Worm (Caenorhabditis elegans) whole organism, L4/young adult: ENCODE data around the gene srsy-1.
"Not testable (repeated sequence)": the region's sequence is repeated elsewhere in the genome, so short reads cannot be mapped to it uniquely, and the experiment has no call there.

Experiments
- W03F9.2 ChIP-seq: fragments of 150-350 bp; optimal IDR thresholded peaks from 2 replicates; lab custom pipeline; 2014; ENCODE audit warnings: missing biosample characterization, missing genetic modification characterization
- dao-5 ChIP-seq: sonication (generic microtip); optimal IDR thresholded peaks from 2 replicates; lab custom pipeline; 2016; ENCODE audit warnings: missing genotype, missing genetic modification characterization, moderate library complexity, missing compliant biosample characterization
- him-1 ChIP-seq: sonication (generic microtip); optimal IDR thresholded peaks from 2 replicates; lab custom pipeline; 2016; ENCODE audit warnings: missing genotype, missing genetic modification reagents, missing genetic modification characterization, missing compliant biosample characterization

srsy-1 gene

DNA sequence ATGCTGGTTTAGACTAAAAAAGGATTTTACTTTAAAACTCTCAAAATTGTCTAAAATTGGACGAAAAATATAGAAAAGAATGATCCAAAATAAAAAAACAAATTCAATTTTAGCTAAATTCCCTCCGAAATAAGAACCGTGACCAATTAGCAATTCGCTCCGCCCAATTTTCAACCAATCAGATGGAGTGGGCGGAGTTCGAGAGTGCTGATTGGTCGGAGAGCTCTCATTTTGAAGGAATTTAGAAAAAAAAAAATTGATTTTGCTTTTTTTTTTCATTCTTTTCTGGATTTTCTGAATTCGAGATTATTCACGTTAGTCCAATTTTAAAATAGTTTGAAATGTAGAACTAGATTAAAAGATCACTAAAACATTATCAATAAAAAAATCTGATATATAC, 16.8 kb upstream of the srsy-1 start:
- TF ChIP-seq him-1 (no peak), W03F9.2 (tag; lab: Kevin White, UChicago) (no peak), dao-5 (no peak)

- TF ChIP-seq W03F9.2 (tag; lab: Kevin White, UChicago) (no peak), dao-5 (no peak), him-1 (no peak)
Observed at ce11 chrII:5099649-5100048, 16.2 kb upstream of the srsy-1 start, which contains the start of gene C04G6.6. Gene C04G6.6 (minus strand): TSS chrII:5099749.

DNA sequence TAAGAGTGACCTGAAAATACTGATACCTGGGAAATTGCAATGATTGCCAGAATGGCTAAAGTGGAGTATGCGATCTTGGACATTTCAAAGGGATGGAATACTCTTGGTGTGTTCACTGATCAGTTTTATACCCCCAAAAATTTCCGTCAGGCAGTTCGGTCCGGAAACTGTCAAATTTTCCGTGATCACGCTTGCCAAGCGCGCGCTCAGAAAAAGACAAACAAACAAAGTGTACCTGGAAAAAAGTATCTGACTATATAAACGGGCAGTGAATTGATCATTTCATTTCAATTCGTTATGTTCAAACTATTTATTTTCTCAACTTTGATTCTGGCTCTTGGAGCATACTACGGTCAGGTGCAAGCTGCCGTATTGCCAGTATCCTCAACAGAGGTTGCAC, 14.1 kb upstream of the srsy-1 start, which contains the start of the genes idpb-3 and idpb-1:
TSS of gene idpb-3 (minus strand) at position 101 of the 400 bp plus-strand sequence.
TSS of gene idpb-1 (plus strand) at position 284 of the 400 bp plus-strand sequence.
- TF ChIP-seq him-1 (no peak), W03F9.2 (tag; lab: Kevin White, UChicago) (no peak), dao-5 (no peak)

DNA sequence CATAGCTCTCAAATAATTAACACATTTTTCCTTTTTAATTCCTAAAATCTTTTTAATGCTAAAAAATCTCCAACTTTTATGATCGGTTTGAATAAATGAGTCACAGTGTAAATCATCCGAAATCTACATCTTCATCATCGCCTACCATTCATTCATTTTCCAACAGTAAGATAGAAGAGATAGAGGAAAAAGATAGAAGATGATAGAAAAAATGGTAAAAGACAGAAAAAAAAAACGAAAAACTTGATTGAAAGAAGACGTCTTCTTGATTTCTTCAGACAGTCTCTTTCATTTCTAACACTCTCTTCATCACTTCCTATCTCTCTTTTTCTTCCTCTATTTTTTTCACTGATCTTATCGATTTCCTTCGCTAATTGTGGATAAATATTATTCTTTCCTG, 12.6 kb upstream of the srsy-1 start:
- TF ChIP-seq W03F9.2 (tag; lab: Kevin White, UChicago) (no peak), him-1 (no peak), dao-5 (no peak)

DNA sequence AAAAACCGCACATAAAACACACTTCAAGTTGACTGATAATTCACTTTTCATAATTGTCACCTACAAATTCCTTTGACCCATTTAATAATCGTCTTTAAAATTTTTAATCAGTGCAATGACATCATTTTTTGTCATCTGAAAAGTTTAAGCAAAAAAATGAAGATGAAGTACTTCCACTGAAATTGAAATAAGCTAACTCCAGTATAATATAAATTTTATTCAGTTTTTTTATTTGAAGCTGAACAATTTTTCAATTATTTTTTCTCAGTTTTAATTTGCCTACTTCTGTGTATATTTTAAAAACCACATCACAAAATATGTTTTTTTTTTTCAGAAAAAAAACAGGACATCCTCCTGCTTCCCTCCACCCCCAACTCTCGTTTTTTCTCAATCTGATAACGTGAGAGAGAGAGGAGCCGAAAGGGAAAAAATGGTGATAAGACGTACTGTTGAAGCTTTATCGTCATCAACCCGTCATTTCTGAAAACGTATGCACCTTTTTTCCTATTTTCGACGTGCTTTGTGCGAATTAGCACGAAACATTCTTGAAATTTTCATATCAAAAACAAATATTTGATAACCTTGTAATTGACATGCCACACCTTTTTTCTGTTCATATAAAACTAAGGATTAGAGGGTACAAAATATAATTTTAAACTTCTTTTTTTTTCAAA, 11.9 kb upstream of the srsy-1 start, which contains the start of the genes C04G6.11 and mpk-2:
TSS of gene C04G6.11 (minus strand) at position 51 of the 674 bp plus-strand sequence.
TSS of gene mpk-2 (plus strand) at position 335 of the 674 bp plus-strand sequence.
- TF ChIP-seq W03F9.2 (tag; lab: Kevin White, UChicago) (no peak), dao-5 (no peak), him-1 (no peak)

DNA sequence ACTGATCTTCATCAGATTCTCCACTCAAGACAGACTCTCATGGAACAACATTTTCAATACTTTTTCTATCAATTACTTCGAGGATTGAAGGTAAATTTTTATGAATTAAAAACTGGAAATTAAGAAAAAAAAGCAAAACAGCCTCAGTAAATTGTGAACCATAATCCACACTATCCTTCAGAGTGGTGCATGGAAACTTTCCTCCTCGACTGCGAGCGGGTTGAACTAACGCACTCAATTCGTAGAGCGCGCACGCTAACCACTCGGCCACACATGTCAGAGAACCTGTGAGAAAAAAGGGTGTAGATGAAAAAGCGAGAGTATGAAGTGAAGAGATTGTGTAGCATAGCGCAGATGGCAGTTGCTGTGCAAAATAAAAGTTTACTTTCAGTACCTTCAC, 10.8 kb upstream of the srsy-1 start:
- peak; percentile 32 for TF ChIP-seq W03F9.2 (tag; lab: Kevin White, UChicago)
- TF ChIP-seq dao-5, result peak; percentile 76
- peak; percentile 86 for TF ChIP-seq him-1

DNA sequence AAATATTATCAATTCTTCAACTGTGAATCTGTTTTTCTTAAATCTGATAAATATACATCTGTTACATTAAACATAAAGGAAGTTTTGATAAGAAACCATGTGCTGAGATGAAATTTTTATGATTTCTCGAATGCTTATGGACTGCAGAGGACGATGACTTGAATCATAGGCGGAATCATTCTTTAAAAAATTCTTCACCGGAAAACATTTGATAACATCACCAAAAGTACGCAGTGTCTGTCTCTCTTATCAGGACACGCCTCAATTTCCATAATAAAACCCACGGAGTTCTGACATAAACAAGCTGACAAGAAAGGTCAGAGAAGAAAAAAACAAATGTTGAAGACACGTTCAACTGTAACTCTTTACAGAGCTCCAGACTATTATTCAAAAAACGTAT, 6.1 kb upstream of the srsy-1 start, which contains the start of gene F09C12.2:
TSS of gene F09C12.2 (plus strand) at position 320 of the 400 bp plus-strand sequence.
- TF ChIP-seq him-1 (no peak), dao-5 (no peak), W03F9.2 (tag; lab: Kevin White, UChicago) (no peak)

- TF ChIP-seq him-1 (no peak), W03F9.2 (tag; lab: Kevin White, UChicago) (no peak)
Observed at ce11 chrII:5112082-5112481, 3.8 kb upstream of the srsy-1 start, which contains the start of gene F09C12.8. Gene F09C12.8 (plus strand): TSS chrII:5112382.

DNA sequence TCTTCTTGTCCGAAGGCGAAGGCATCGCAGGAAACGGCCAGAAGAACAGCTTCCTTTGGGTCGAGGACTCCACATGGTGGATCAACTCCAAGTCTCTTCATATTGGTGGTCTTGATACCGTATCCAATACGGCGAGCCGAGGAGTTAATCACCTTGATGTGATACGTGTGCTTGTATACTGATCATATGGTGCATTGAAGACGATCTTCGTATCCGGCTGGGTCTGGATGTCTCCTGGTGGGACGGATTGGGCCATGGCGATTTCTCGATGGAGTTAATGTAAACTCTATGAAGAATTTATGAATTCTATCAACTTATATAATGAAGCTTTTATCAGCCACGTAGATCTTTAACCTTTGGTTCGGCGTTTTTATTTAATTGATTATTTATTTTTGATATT, 598 bp upstream of the srsy-1 start, which contains the start of gene msp-74:
TSS of gene msp-74 (minus strand) at position 101 of the 400 bp plus-strand sequence.
- not testable (repeated sequence) for TF ChIP-seq W03F9.2 (tag; lab: Kevin White, UChicago); dao-5; him-1

DNA sequence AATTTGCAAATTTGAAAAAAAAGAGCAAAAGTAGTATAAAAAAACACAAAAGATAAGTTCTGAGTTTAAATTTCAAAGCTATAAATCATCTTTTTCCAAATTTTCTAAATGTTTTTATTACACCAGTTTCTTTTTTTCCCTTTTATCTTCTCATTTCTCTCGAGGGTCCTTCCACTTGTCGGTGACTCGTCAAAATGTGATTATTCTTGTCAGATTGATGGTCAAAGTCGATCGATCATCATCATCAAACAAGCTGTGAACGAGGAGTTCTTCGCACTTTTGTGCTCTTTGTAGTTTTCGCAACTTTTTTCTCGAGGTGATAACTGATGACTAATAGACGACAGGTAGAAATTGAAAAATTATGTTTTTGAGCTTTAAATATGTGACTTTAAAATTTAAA, 4.8 kb downstream of the srsy-1 start:
- no peak for TF ChIP-seq W03F9.2 (tag; lab: Kevin White, UChicago)
- no peak for TF ChIP-seq dao-5
- TF ChIP-seq him-1, result no peak

DNA sequence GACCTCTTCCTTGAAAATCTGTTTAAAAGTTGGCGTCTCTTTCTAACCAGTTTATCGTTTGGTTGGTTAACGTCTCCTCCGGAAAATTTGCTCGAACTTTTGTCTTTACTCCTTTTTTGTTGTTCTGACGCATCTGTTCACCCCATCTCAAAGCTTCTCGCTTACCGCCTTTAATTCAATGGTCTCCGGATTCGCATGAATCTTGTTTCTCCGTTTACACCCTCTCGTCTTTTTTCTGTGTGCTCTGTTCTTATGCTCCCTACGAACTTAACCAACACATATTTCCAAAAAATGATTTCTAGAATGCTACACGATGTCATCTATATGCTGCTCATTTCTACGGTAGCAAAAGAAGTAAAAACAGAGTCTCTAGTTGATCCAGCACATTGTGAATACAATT, 14.2 kb downstream of the srsy-1 start, which contains the start of gene lgc-56:
TSS of gene lgc-56 (plus strand) at position 301 of the 400 bp plus-strand sequence.
- TF ChIP-seq dao-5, result no peak
- TF ChIP-seq him-1, result no peak
- TF ChIP-seq W03F9.2 (tag; lab: Kevin White, UChicago), result no peak

DNA sequence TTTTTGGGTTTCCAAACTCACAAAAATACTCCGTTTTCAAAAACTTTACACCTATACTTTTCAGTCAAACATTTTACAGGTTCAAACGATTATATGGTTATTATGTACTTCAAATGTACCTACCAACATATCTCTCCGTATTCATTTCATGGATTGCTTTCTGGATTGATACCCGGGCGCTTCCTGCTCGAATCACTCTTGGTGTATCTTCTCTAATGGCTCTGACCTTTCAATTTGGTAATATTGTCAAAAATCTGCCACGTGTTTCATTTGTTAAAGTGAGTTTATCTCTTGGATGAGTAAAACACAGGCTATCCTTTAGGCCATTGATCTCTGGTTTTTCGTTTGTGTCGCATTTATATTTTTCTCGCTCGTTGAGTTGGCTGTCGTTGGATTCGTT, 16.0 kb downstream of the srsy-1 start:
- no peak for TF ChIP-seq dao-5
- no peak for TF ChIP-seq him-1
- no peak for TF ChIP-seq W03F9.2 (tag; lab: Kevin White, UChicago)

DNA sequence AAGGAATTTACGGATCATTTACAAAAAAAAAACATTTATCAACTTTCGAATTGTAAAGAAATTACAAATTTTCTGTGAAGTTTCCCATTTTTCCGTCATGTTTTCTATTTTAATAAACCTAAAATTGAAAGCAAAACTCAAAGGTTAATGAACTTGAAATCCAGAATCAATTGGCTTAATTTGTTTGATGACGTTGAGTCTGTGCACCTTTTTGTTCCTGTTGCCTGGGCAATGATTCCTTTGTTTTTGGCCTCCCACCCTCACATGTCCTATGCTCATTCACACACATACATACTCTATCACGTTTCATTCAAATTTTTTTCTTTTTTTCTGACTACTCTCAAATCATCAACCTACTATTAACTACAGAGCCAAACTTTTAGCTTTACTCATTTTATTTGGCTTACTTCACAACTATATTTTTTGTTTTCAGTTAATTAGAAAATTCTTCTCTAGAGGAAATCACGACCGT, 20.5 kb downstream of the srsy-1 start, which contains the start of gene F58A6.2:
TSS of gene F58A6.2 (plus strand) at position 422 of the 472 bp plus-strand sequence.
- TF ChIP-seq dao-5 (no peak), W03F9.2 (tag; lab: Kevin White, UChicago) (no peak), him-1 (no peak)

DNA sequence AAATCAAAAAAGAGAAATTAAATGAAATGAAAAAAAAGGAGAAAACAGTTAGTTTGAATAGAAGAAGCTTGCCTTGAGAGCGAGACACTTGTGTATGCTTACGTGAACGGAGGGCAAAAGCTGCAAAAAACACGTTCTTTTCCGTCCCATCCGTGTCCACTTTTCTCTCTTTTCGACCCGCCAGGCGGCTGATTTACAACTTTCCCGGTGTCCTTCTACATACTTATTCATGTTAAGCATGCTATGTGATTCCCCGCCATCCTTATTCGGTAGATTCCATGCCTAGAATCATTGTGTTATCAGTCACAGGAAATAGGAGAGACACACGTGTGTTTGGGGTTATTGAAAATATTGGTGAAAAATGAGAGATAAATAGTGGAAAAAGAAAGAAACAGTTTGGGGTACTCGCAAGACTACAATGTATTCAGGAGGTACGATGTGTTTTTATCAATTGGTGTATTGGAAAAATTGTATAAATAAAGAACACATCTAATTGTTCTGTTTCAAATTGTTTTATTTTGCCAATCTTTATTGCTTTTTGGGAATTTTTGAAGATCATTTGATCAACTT, 26.2 kb downstream of the srsy-1 start, which contains the start of gene nas-29:
TSS of gene nas-29 (minus strand) at position 92 of the 570 bp plus-strand sequence.
- peak; percentile 9 for TF ChIP-seq W03F9.2 (tag; lab: Kevin White, UChicago)
- no peak for TF ChIP-seq him-1

- TF ChIP-seq W03F9.2 (tag; lab: Kevin White, UChicago), result no peak
- TF ChIP-seq him-1, result no peak
- TF ChIP-seq dao-5, result no peak
Observed at ce11 chrII:5142619-5143018, 26.8 kb downstream of the srsy-1 start, which contains the start of gene F58A6.1. Gene F58A6.1 (plus strand): TSS chrII:5142919.
